Worm (Caenorhabditis elegans): Measurements from ENCODE around the gene pals-18.

pals-18 gene

DNA sequence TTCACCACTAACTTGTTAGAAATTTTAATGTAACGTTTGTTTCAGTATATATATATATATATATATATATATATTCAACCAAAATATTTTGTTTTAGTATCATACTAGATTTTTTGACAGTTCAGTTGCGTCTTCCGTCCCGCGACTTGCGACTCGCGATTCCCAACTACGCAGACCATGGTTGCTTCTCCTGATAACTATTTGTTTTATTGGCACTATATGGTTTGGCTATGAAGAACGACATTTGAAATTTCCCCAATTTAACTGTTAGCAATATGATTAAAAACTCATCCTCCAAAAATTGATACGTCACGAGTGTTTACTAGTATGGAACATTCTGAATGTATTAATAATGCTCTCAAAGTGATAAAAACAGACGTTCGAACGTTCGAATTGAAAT, 18.5 kb upstream of the pals-18 start:
- TF ChIP-seq ces-1 (GFP tag; optimal IDR thresholded peaks at IDR 0.05): no peak
- TF ChIP-seq nhr-28 (tag; optimal IDR thresholded peaks at IDR 0.05): no peak
- no peak for TF ChIP-seq drap-1 (GFP tag; optimal IDR thresholded peaks at IDR 0.05)
- no peak for TF ChIP-seq M03D4.4 (tag; optimal IDR thresholded peaks at IDR 0.05)
- no peak for TF ChIP-seq ceh-43 (GFP tag; optimal IDR thresholded peaks at IDR 0.05)
- no peak for TF ChIP-seq unc-39 (tag; optimal IDR thresholded peaks at IDR 0.05)
- no peak for TF ChIP-seq pha-4 (tag; optimal IDR thresholded peaks at IDR 0.05)
- no peak for TF ChIP-seq zip-8 (tag; optimal IDR thresholded peaks at IDR 0.05)
- TF ChIP-seq mab-5 (tag; optimal IDR thresholded peaks at IDR 0.05): no peak
- TF ChIP-seq nhr-12 (tag; optimal IDR thresholded peaks at IDR 0.05): no peak
- TF ChIP-seq unc-62 (GFP tag; optimal IDR thresholded peaks at IDR 0.05): no peak
- no peak for TF ChIP-seq mls-2 (tag; optimal IDR thresholded peaks at IDR 0.05)
- no peak for TF ChIP-seq elt-1 (tag; optimal IDR thresholded peaks at IDR 0.05; ENCODE audit: borderline replicate concordance, insufficient read depth)
- no peak for TF ChIP-seq ham-2 (GFP tag; optimal IDR thresholded peaks at IDR 0.05)

DNA sequence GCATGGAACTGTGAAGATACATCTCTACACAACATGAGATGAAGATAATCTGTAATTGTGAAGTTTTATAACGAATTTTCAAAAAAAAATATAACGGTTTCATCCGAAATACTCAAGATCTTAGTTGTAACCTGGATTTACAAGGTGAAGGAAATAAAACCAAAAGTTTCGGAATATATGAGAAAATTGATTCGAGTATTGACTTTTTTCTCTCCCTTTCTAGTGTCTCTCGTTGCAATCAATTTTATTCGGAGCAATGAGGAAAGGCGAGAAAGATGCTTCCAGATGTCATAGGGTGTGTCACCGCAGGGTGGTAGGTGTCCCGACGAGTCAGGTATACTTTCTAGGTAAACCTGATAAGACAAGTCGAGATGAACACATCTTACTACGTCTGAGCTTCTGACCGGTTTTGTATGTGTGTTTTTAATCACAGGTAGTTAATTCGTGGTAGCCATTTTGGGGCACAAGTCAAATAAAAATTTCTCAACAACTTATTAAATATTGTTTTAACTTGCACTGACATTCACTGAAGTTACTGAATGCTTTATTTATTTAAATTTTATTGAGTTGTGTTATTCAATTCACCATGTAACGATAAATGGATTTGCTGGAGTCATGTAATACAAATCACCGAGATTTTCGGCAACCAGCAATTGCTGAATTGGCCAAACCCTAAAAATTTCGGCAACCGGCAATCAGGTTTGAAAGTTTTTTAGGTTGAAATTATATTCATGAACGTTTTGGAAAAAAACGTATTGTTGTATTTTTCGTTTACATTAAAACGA, 14.7 kb upstream of the pals-18 start, which contains the start of gene pals-20:
TSS of gene pals-20 (minus strand) at position 51 of the 785 bp plus-strand sequence.
- TF ChIP-seq lsy-2 (tag; optimal IDR thresholded peaks at IDR 0.05) (no peak), nhr-2 (tag; optimal IDR thresholded peaks at IDR 0.05) (no peak), tbx-8 (GFP tag; optimal IDR thresholded peaks at IDR 0.05) (no peak), zip-8 (tag; optimal IDR thresholded peaks at IDR 0.05) (no peak), elt-1 (tag; optimal IDR thresholded peaks at IDR 0.05; ENCODE audit: borderline replicate concordance, insufficient read depth) (no peak), unc-120 (tag; optimal IDR thresholded peaks at IDR 0.05; ENCODE audit: poor library complexity, severe bottlenecking) (no peak), hlh-1 (tag; optimal IDR thresholded peaks at IDR 0.05) (no peak), lin-13 (tag; optimal IDR thresholded peaks at IDR 0.05) (no peak), drap-1 (GFP tag; optimal IDR thresholded peaks at IDR 0.05) (no peak), M03D4.4 (tag; optimal IDR thresholded peaks at IDR 0.05) (no peak), lin-32 (GFP tag; optimal IDR thresholded peaks at IDR 0.05) (no peak), unc-39 (tag; optimal IDR thresholded peaks at IDR 0.05) (no peak), ham-2 (GFP tag; optimal IDR thresholded peaks at IDR 0.05) (no peak)

DNA sequence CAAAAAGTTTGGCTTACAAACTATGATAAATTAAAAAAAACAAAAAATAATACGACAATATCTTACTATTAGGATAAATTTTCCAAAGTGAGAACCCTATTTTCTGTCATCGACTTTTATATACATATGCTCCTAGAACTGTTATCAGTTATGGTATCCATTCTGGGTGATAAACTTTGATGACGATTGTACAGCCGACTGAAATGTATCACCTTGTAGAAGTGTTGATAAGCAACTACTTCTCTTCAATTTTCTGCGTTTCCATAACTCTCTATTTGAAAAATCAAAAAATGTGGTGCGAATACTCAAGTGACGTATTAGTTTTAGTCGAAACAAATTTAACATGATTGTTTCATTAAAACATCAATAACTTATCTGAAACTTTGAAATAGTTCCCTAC, 13.2 kb upstream of the pals-18 start:
- TF ChIP-seq M03D4.4 (tag; optimal IDR thresholded peaks at IDR 0.05) (no peak), unc-39 (tag; optimal IDR thresholded peaks at IDR 0.05) (no peak), elt-1 (tag; optimal IDR thresholded peaks at IDR 0.05; ENCODE audit: borderline replicate concordance, insufficient read depth) (no peak), flh-1 (GFP tag; optimal IDR thresholded peaks at IDR 0.05) (no peak), zip-8 (tag; optimal IDR thresholded peaks at IDR 0.05) (no peak), nhr-237 (tag; optimal IDR thresholded peaks at IDR 0.05) (no peak), drap-1 (GFP tag; optimal IDR thresholded peaks at IDR 0.05) (no peak), hlh-1 (tag; optimal IDR thresholded peaks at IDR 0.05) (no peak), ztf-11 (tag; optimal IDR thresholded peaks at IDR 0.05) (no peak), lin-32 (GFP tag; optimal IDR thresholded peaks at IDR 0.05) (no peak), elt-3 (tag; optimal IDR thresholded peaks at IDR 0.05) (no peak), pha-4 (tag; optimal IDR thresholded peaks at IDR 0.05) (no peak), sptf-1 (tag; optimal IDR thresholded peaks at IDR 0.05) (no peak), nhr-76 (tag; optimal IDR thresholded peaks at IDR 0.05) (no peak), mep-1 (tag; optimal IDR thresholded peaks at IDR 0.05) (no peak)

DNA sequence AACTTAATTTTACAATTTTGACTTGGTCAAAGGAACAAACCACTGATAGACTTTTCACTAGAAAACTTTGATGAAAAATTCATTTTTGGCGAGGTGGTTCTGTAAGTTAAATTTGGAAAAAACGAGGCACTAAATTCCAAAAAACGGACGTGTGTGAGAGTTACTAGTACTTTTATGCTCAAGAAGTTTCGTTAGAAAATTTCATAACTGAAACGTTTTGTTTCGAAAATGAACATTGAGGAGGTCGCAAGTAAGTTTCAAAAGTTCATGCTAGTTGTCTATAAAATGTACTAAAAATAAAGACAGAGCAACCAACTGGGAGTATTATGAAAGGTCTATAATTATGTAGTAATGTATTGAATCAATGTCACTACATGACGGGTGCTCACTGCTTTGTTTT, 11.5 kb upstream of the pals-18 start, which contains the start of gene pals-17:
TSS of gene pals-17 (minus strand) at position 101 of the 400 bp plus-strand sequence.
- TF ChIP-seq hlh-1 (tag; optimal IDR thresholded peaks at IDR 0.05): no peak

DNA sequence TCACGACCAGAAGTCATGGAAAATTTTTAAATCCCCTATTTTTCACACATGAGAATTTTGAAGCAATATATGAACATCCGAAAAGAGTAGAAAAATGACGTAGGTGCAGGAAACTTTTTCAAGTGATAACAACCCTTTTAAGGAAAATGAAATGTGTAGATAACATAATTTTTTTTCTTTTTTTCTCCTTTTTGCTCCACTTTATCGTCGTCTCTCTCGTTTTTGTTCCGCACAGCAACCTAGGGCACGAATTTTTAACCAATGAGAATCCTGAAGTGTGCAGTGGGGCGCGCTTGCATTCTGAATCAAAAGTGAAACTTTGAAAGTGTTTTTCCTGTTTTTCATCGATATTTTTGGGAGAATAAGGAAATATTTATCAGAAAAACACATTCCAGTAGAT, 10.4 kb upstream of the pals-18 start:
- TF ChIP-seq lsy-2 (tag; optimal IDR thresholded peaks at IDR 0.05) (no peak), nhr-76 (tag; optimal IDR thresholded peaks at IDR 0.05) (no peak), sptf-1 (tag; optimal IDR thresholded peaks at IDR 0.05) (no peak), ham-2 (GFP tag; optimal IDR thresholded peaks at IDR 0.05) (no peak), bed-3 (GFP tag; optimal IDR thresholded peaks at IDR 0.05) (no peak), elt-3 (tag; optimal IDR thresholded peaks at IDR 0.05) (no peak), ztf-11 (tag; optimal IDR thresholded peaks at IDR 0.05) (no peak), lin-32 (GFP tag; optimal IDR thresholded peaks at IDR 0.05) (no peak), unc-120 (tag; optimal IDR thresholded peaks at IDR 0.05; ENCODE audit: poor library complexity, severe bottlenecking) (no peak)
